Fruit fly (Drosophila melanogaster): Measurements from ENCODE around the gene CG33796.

Gene CG33796

DNA sequence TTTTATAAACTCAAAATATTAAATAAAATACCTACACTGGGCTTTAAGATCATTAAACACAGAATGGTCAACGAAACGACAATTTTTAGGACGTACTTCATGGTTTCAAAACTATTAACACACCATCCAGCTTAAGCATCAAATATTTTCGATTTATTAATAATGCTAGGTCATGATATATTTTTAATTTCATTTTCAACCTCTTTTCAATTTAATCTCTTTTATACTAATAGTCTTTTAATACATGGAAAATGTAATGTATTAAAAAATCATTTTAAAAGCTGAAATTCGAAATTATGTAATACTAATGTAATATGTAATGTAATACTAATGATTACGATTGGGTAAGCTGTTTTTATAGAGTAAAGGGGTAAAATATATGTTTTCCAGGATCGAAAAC is at the start of gene CG33796:
Gene CG33796, minus strand, starts transcription at position 101 of the 400 bp plus-strand sequence.
- TF ChIP-seq CG17801 (GFP tag; optimal IDR thresholded peaks at IDR 0.05; ENCODE audit: partially characterized antibody) = no peak

- TF ChIP-seq CG17801 (GFP tag; optimal IDR thresholded peaks at IDR 0.05; ENCODE audit: partially characterized antibody) = no peak
Measured at dm6 chr3L:16217935-16218334, 48.0 kb upstream of the CG33796 start.

- no peak for TF ChIP-seq CG17801 (GFP tag; optimal IDR thresholded peaks at IDR 0.05; ENCODE audit: partially characterized antibody)
Measured at dm6 chr3L:16217203-16217602, 47.3 kb upstream of the CG33796 start, which contains the start of gene CG13073. Gene CG13073, minus strand, starts transcription at chr3L:16217303.

- no peak for TF ChIP-seq CG17801 (GFP tag; optimal IDR thresholded peaks at IDR 0.05; ENCODE audit: partially characterized antibody)
Measured at dm6 chr3L:16215816-16216215, 45.9 kb upstream of the CG33796 start.

- no peak for TF ChIP-seq CG17801 (GFP tag; optimal IDR thresholded peaks at IDR 0.05; ENCODE audit: partially characterized antibody)
Measured at dm6 chr3L:16215411-16215810, 45.5 kb upstream of the CG33796 start.

DNA sequence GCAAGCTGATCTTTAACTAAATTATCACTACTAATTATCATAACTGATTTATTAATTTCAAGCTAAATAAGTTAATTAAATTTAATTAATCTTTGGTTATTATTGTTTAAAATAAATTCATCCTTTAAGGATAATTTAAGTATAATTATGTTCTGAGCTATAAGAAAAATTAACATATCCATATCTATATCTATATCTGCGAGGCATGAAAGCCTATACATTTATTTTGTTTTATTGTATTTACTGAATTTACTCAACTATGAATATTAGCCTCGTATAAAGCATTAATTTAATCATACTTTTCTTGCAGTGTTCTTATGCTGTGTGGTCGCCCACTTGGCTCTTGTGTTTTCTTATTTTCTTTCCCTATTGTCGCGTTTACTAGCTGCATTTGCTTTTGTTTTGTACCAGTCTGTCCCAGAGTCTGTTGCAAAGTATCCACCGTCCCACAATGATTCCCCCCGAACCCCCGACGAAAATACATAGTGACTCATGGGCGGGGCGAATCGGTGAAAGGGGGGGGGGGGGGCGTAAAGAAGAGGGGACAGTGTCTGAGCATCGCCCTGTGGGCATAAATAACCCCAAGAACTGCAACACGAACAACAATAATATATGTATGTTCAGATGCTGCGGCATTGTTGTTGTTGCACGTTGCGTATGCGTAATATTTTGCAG is 44.8 kb upstream of the CG33796 start:
- TF ChIP-seq CG17801 (GFP tag; optimal IDR thresholded peaks at IDR 0.05; ENCODE audit: partially characterized antibody) = no peak

DNA sequence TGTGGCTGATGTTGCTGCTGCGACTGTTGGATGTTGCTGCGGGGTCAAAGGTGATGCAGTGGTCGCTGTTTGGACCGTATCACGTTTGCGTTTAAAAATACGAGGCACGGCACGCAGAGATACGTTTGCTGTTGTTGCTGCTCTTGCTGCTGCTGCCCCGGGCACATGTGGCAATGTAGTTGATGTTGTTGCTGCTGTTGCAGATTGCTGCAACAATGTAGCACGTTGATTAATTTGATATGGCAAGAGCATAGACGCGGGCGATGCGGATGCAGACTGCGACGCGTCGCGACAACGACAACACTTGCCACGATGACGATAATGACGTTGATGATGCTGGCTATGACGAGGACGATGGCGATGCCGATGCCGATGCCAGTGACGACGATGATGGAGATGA is 43.3 kb upstream of the CG33796 start:
- no peak for TF ChIP-seq CG17801 (GFP tag; optimal IDR thresholded peaks at IDR 0.05; ENCODE audit: partially characterized antibody)

dm6 chr3L:16211936-16212287 is 42.0 kb upstream of the CG33796 start:
- TF ChIP-seq CG17801 (GFP tag; optimal IDR thresholded peaks at IDR 0.05; ENCODE audit: partially characterized antibody) = no peak

- TF ChIP-seq CG17801 (GFP tag; optimal IDR thresholded peaks at IDR 0.05; ENCODE audit: partially characterized antibody) = no peak
Measured at dm6 chr3L:16211156-16211935, 41.4 kb upstream of the CG33796 start.

DNA sequence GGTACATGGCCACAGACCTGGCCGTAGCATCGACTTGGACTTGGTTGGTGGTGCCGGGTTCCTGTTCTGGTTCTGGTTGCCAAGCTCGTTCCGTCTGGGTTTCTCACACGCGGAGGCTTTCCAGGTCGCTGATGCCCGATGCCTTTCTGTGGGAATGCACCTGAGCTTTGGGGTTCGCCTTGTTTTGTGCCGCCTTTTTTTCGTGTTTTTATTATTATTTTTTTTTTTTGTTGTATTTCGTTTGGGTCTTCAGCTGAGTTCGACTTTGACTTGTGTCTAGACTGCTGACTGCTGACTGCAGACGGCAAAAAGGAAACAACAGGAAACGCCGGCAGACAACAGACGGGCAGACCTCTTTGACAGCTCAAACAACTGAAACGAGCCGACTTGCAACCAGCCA is 39.7 kb upstream of the CG33796 start:
- TF ChIP-seq CG17801 (GFP tag; optimal IDR thresholded peaks at IDR 0.05; ENCODE audit: partially characterized antibody) = no peak

DNA sequence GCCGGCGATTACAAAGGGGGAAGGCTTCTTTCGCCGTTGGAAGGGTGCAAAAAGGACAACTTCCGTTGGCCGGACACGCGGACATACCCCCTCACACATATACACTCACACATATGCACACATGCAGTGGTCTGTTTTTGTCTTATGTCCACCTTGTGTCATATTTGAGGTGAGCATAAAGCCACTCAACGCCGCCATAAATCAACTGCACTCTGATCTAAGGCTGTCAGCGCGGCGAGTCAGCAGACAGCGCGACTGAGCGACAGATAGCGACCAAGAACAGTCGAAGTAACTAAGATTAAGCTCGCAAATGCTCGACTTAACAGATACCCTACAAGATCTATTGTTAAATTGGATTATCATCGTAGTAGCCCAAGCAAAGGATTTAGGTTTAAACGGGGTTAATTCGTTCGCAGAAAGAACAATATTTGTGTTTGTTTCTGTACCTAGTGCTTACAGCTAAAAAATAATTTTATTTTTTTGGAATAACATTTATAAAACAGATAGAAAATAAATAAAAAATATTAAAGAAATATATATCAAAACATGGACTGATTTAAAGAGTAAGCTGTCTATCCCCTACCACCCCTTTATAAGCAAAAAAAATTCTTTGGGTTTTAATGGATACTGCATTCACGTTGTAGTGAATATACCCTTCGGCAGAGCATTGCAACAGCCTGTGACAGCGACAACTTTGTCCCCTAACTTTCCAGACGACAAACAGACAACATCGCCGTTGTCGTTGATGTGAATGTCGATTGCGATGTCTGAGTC is 39.1 kb upstream of the CG33796 start:
- TF ChIP-seq CG17801 (GFP tag; optimal IDR thresholded peaks at IDR 0.05; ENCODE audit: partially characterized antibody) = no peak

DNA sequence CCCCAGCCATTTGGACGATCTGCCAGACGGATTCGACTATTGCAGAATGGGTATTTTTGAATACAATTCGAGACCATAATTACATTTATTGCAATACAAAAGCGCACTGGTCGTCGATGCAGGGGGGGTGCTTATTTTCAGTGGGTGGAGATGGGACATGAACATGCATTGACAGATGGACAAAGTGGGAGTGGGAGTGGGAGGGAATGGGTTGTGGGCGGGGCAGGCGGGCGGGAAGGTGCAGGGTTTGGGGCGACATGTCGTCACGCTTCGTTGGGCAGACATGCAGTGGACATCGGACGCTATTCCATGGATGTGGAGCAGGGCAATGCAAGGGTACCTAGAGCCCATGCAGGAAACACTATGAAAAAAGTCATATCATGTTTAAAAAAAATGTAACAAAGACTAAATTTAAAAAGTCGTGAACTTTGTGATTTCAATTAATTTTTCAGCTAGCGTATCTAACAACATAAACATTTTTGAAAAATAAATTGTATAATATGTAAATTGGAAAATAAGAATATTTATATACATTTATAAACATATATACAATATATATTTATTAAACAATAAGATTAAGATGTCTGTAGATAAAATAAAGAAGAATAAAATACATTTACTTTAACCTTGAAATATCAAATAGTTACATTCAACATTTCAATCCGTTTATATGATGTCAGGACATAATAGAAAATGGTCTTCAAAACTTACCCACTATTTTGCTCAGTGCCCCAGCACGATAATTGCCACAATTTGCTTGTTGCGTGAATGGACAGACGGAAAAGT is 38.3 kb upstream of the CG33796 start:
- TF ChIP-seq CG17801 (GFP tag; optimal IDR thresholded peaks at IDR 0.05; ENCODE audit: partially characterized antibody) = no peak

dm6 chr3L:16204128-16204527 is 34.2 kb upstream of the CG33796 start:
- no peak for TF ChIP-seq CG17801 (GFP tag; optimal IDR thresholded peaks at IDR 0.05; ENCODE audit: partially characterized antibody)

DNA sequence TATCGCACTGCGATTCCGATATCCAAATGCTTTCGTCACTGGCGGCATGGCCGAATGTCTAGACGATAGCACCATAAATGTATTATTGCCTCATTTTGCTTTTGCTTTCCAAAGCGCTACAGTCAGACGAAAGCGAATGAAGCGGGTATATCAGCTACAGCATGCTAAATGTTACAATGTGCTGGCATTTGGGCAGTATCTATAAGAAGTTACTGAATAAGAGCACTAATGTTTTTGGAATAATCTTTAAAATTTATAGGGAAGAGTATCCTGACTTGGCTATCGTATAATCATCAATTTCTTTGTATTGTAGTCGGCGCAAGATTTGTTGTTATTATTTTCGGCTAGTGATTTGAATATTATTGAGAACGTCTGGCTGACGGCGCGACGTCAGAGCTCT is 33.3 kb upstream of the CG33796 start:
- TF ChIP-seq CG17801 (GFP tag; optimal IDR thresholded peaks at IDR 0.05; ENCODE audit: partially characterized antibody) = no peak

DNA sequence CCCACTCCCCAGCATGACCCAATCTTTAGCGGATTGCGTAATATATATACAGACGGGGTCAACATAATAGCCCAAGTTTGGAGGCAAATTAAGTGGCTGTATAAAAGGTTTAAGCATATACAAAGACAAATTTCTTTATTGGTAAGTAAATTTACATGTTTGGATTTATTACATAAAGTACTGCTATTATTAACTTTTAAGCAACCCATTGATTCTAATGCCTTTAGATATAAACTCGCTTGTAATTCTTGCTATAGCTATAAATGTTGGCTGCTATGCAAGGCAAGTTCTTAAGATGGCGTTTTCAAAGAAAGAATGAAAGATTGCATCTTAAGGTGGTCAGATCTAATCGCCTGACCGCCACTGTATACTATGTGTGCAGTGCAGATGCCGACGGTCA is 32.6 kb upstream of the CG33796 start:
- no peak for TF ChIP-seq CG17801 (GFP tag; optimal IDR thresholded peaks at IDR 0.05; ENCODE audit: partially characterized antibody)

All from ovary, adult (tissue).